Fruit fly (Drosophila melanogaster): ENCODE measurements around the gene CG1271.

The CG1271 gene

DNA sequence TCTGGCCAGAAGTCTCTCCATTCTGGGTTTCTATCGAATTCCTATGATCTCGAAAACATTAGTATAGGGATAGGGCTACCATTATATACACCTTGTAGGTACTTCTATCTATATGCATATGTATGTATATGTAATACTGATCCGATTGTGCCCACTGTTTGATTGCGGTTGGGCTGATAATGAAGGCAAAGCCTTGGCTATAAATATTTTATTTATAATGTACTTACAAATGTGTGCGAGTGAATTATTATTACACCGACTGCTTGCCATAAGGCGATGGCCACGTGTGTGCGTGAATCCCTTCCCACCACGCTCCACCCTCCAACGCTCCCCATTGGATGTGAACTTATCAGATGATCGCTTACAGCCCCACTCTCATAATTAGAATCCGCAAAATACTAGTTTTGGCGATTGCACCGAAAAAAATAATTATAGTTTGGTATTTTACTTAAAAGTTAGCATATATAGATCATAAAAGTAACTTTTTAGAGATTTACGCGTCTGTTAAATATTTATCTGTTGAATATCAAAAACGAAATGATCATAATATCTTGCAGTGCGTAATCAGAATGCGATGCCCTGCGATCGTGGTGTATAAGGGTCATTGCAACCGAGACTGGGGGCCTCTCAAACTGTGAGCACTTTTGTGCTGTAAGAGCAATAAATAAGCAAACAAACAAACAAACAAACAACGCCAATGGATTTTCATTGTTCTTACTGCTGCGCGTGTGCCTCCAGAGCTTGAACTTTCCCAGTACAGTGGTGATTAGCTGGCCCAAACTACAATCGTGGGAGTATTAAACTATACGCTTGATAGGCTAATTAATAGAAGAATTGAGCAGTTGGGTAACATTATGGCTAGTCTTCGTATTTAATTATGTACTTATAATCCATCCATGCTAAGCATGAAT, 28.0 kb downstream of the CG1271 start (continued):
- TF ChIP-seq dysf (GFP tag; IDR thresholded peaks at IDR 0.05), result peak; percentile 67
- 0 out of 2 replicates have a peak, but pooled peaks have one; percentile 5 for TF ChIP-seq CG31224 (GFP tag; IDR thresholded peaks at IDR 0.05)
- no peak for TF ChIP-seq hkb (optimal IDR thresholded peaks at IDR 0.05)
- TF ChIP-seq hkb (GFP tag; IDR thresholded peaks at IDR 0.05), result peak; percentile 49; the same call in 1 of the 2 replicates
- TF ChIP-seq stc (GFP tag; IDR thresholded peaks at IDR 0.05), result peak; percentile 53
- no peak for TF ChIP-seq Atf-2 (GFP tag; optimal IDR thresholded peaks at IDR 0.05)
- TF ChIP-seq kay (GFP tag; optimal IDR thresholded peaks at IDR 0.05), result no peak
- peak; percentile 95 for TF ChIP-seq CG6654 (GFP tag; optimal IDR thresholded peaks at IDR 0.05)
- TF ChIP-seq grau (tag; optimal IDR thresholded peaks at IDR 0.05), result peak; percentile 75
- no peak for TF ChIP-seq Trl (optimal IDR thresholded peaks at IDR 0.05)
- TF ChIP-seq Trl (GFP tag; optimal IDR thresholded peaks at IDR 0.05), result no peak
- TF ChIP-seq sim (GFP tag; IDR thresholded peaks at IDR 0.05), result no peak
- TF ChIP-seq CG14050 (GFP tag; IDR thresholded peaks at IDR 0.05), result no peak; the same call in 2 of the 3 replicates
- no peak for TF ChIP-seq Dll (GFP tag; IDR thresholded peaks at IDR 0.05; ENCODE audit: partially characterized antibody)
- no peak for TF ChIP-seq CG10431 (GFP tag; optimal IDR thresholded peaks at IDR 0.05)
- TF ChIP-seq slbo (GFP tag; IDR thresholded peaks at IDR 0.05), result peak; percentile 41; the same call in 1 of the 2 replicates
- 0 out of 2 replicates have a peak, but pooled peaks have one; percentile 32 for TF ChIP-seq Rx (GFP tag; IDR thresholded peaks at IDR 0.05)
- TF ChIP-seq CG32532 (GFP tag; IDR thresholded peaks at IDR 0.05), result peak; percentile 56; the same call in 1 of the 2 replicates
- TF ChIP-seq CG14014 (GFP tag; IDR thresholded peaks at IDR 0.05), result 0 out of 2 replicates have a peak, but pooled peaks have one; percentile 45
- TF ChIP-seq Blimp-1 (GFP tag; optimal IDR thresholded peaks at IDR 0.05), result peak; percentile 17
- TF ChIP-seq vvl (GFP tag; IDR thresholded peaks at IDR 0.05), result peak; percentile 62; the same call in 1 of the 2 replicates
- TF ChIP-seq vnd (GFP tag; IDR thresholded peaks at IDR 0.05; ENCODE audit: partially characterized antibody), result no peak
- TF ChIP-seq CG4328 (GFP tag; optimal IDR thresholded peaks at IDR 0.05), result no peak
- TF ChIP-seq ranshi (GFP tag; IDR thresholded peaks at IDR 0.05), result peak; percentile 56
- peak; percentile 62 for TF ChIP-seq Nf-YC (tag; optimal IDR thresholded peaks at IDR 0.05)
- no peak for TF ChIP-seq CG9609 (GFP tag; optimal IDR thresholded peaks at IDR 0.05)
- TF ChIP-seq ken (GFP tag; IDR thresholded peaks at IDR 0.05), result no peak
- no peak for TF ChIP-seq bowl (GFP tag; IDR thresholded peaks at IDR 0.05)
- no peak for TF ChIP-seq CG10147 (GFP tag; optimal IDR thresholded peaks at IDR 0.05)
- TF ChIP-seq Six4 (GFP tag; optimal IDR thresholded peaks at IDR 0.05), result no peak
- peak; percentile 11 for TF ChIP-seq Hmr (GFP tag; optimal IDR thresholded peaks at IDR 0.05)
- no peak for TF ChIP-seq CG30431 (GFP tag; optimal IDR thresholded peaks at IDR 0.05)
- TF ChIP-seq H15 (GFP tag; IDR thresholded peaks at IDR 0.05), result peak; percentile 52; the same call in 1 of the 3 replicates
- TF ChIP-seq ewg (GFP tag; optimal IDR thresholded peaks at IDR 0.05), result no peak
- peak; percentile 30 for TF ChIP-seq CG1603 (tag; optimal IDR thresholded peaks at IDR 0.05)
- no peak for TF ChIP-seq CG17328 (GFP tag; IDR thresholded peaks at IDR 0.05)
- TF ChIP-seq CG14441 (GFP tag; IDR thresholded peaks at IDR 0.05), result peak; percentile 57
- TF ChIP-seq NK7.1 (GFP tag; optimal IDR thresholded peaks at IDR 0.05), result no peak
- TF ChIP-seq sens-2 (GFP tag; IDR thresholded peaks at IDR 0.05), result no peak; the same call in 1 of the 2 replicates
- TF ChIP-seq jumu (GFP tag; optimal IDR thresholded peaks at IDR 0.05), result no peak
- TF ChIP-seq CG6254 (GFP tag; optimal IDR thresholded peaks at IDR 0.05), result no peak
- TF ChIP-seq Aef1 (GFP tag; IDR thresholded peaks at IDR 0.05), result peak; percentile 16; the same call in 2 of the 3 replicates
- peak; percentile 80 for TF ChIP-seq CG10543 (GFP tag; optimal IDR thresholded peaks at IDR 0.05)
- peak; percentile 48 for TF ChIP-seq CG11696 (GFP tag; IDR thresholded peaks at IDR 0.05)
- peak; percentile 32 for TF ChIP-seq Fer1 (GFP tag; optimal IDR thresholded peaks at IDR 0.05)
- TF ChIP-seq grn (GFP tag; optimal IDR thresholded peaks at IDR 0.05), result peak; percentile 91
- TF ChIP-seq CG7556 (GFP tag; optimal IDR thresholded peaks at IDR 0.05), result peak; percentile 20
- peak; percentile 9 for TF ChIP-seq fd96Cb (tag; optimal IDR thresholded peaks at IDR 0.05)
- TF ChIP-seq Mrtf (GFP tag; IDR thresholded peaks at IDR 0.05), result no peak
- TF ChIP-seq so (GFP tag; IDR thresholded peaks at IDR 0.05), result 0 out of 3 replicates have a peak, but pooled peaks have one; percentile 24
